Worm (Caenorhabditis elegans) whole organism, midembryonic: ENCODE data around the gene ttn-1.

ENCODE experiments used
- cog-1 ChIP-seq: sonication (generic microtip); optimal IDR thresholded peaks from 2 replicates; lab custom pipeline; 2016; ENCODE audit warnings: missing genetic modification characterization, missing compliant biosample characterization
- flt-1 ChIP-seq: fragments of 200-800 bp; sonication (Bioruptor generic); IDR thresholded peaks from 2 replicates; pipeline ENCODE4 v1.3.6; 2022; ENCODE audit warnings: missing genetic modification characterization, missing compliant biosample characterization
- klf-2 ChIP-seq: fragments of 200-800 bp; sonication (Bioruptor generic); conservative IDR thresholded peaks from 2 replicates; pipeline ENCODE4 v1.3.6; 2022; ENCODE audit warnings: missing genetic modification reagents, missing genetic modification characterization, missing compliant biosample characterization
- ref-1 ChIP-seq: fragments of 200-800 bp; sonication (Bioruptor generic); conservative IDR thresholded peaks from 2 replicates; pipeline ENCODE4 v1.3.6; 2022; ENCODE audit warnings: missing genetic modification reagents, missing genetic modification characterization, missing compliant biosample characterization
- tab-1 ChIP-seq: fragments of 200-800 bp; sonication (Bioruptor generic); IDR thresholded peaks from 2 replicates; pipeline ENCODE4 v1.3.6; 2022; ENCODE audit warnings: missing genetic modification characterization, missing compliant biosample characterization
- ztf-23 ChIP-seq: fragments of 200-800 bp; sonication (Bioruptor generic); IDR thresholded peaks from 2 replicates; pipeline ENCODE4 v1.3.6; 2022; ENCODE audit warnings: missing genetic modification reagents, missing genetic modification characterization, missing compliant biosample characterization
- ztf-29 ChIP-seq: fragments of 200-800 bp; sonication (Bioruptor generic); IDR thresholded peaks from 2 replicates; pipeline ENCODE4 v1.3.6; 2022; ENCODE audit warnings: missing genetic modification reagents, missing genetic modification characterization, missing compliant biosample characterization

ce11 chrV:6206498-6206897 is 4.1 kb upstream of the ttn-1 start, which contains the start of gene W06H8.2:
- TF ChIP-seq ref-1 (GFP tag; lab: Robert Waterston, UW) (no peak), ztf-29 (GFP tag; lab: Robert Waterston, UW) (no peak), ztf-23 (GFP tag; lab: Robert Waterston, UW) (no peak), klf-2 (GFP tag; lab: Robert Waterston, UW) (no peak), tab-1 (GFP tag; lab: Robert Waterston, UW) (no peak), cog-1 (tag; lab: Kevin White, UChicago) (no peak), flt-1 (GFP tag; lab: Robert Waterston, UW) (no peak)
